Worm (Caenorhabditis elegans) whole organism, young adult: ENCODE measurements around the gene T14B4.8.

Experiments
- ama-1 ChIP-seq, 3 experiments: fragments of 150-350 bp in 1 of 3; sonication (generic microtip) in 2 of 3; optimal IDR thresholded peaks; 2 replicates each; lab custom pipeline; 2014 to 2018; ENCODE audit warnings: missing biosample characterization in 2 of 3, missing genetic modification characterization in 2 of 3, missing genetic modification reagents in 2 of 3
- ceh-58 ChIP-seq: fragments of 200-800 bp; sonication (Bioruptor generic); IDR thresholded peaks from 2 replicates; pipeline ENCODE4 v1.3.6; 2022; ENCODE audit warnings: missing genetic modification characterization, missing compliant biosample characterization

- no peak for TF ChIP-seq ceh-58
- no peak for TF ChIP-seq ama-1 (optimal IDR thresholded peaks at IDR 0.05; lab: Kevin White, UChicago)
- no peak for TF ChIP-seq ama-1 (GFP tag; optimal IDR thresholded peaks at IDR 0.05; lab: Kevin White, UChicago)
Observed at ce11 chrII:6706552-6707091, 22.6 kb downstream of the T14B4.8 start.
